Worm (Caenorhabditis elegans) whole organism, L2 larva: ENCODE results near the gene eftu-2.

ENCODE experiments used
- aly-2 ChIP-seq: fragments of 150-350 bp; optimal IDR thresholded peaks from 2 replicates; lab custom pipeline; 2014; ENCODE audit warnings: missing biosample characterization, missing genetic modification characterization
- elt-3 ChIP-seq: sonication (generic microtip); optimal IDR thresholded peaks from 2 replicates; lab custom pipeline; 2017; ENCODE audit warnings: missing biosample characterization, missing genetic modification characterization
- lin-11 ChIP-seq: fragments of 150-350 bp; sonication (generic microtip); optimal IDR thresholded peaks from 2 replicates; lab custom pipeline; 2014; ENCODE audit warnings: missing biosample characterization, missing genetic modification characterization, inconsistent platforms, mixed read lengths
- mab-5 ChIP-seq: fragments of 150-350 bp; optimal IDR thresholded peaks from 2 replicates; lab custom pipeline; 2014; ENCODE audit warnings: missing biosample characterization, missing genetic modification characterization
- nhr-10 ChIP-seq: sonication (generic microtip); optimal IDR thresholded peaks from 2 replicates; lab custom pipeline; 2017; ENCODE audit warnings: missing biosample characterization, missing genetic modification characterization
- nhr-11 ChIP-seq: fragments of 150-350 bp; optimal IDR thresholded peaks from 2 replicates; lab custom pipeline; 2014; ENCODE audit warnings: missing biosample characterization, missing genetic modification characterization
- zag-1 ChIP-seq: fragments of 150-350 bp; optimal IDR thresholded peaks from 2 replicates; lab custom pipeline; 2014; ENCODE audit warnings: missing biosample characterization, missing genetic modification characterization

The eftu-2 gene

DNA sequence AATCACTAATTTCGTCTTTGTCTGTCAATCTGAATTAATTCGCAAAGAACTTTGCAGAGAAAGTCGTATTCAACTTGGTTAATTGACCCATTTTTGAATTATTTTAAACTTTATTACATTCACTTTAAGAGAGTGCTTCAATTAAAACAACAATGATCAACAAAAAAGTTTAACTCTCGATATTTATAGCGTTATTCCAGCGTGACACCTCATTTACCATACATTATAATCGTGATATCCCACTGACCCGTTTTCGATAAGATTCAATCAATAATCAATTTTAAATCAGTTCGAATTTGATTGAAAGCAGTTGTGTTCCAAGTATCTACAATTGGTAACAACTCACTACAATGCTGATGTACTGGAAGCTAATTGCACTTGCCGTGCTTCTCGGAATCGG, 47.4 kb downstream of the eftu-2 start, which contains the start of gene clc-10:
clc-10 (plus strand) TSS at position 301 of the 400 bp plus-strand sequence.
- TF ChIP-seq mab-5 (tag; lab: Kevin White, UChicago) (no peak), lin-11 (tag; lab: Kevin White, UChicago) (no peak), elt-3 (tag; lab: Kevin White, UChicago) (no peak), nhr-10 (tag; lab: Kevin White, UChicago) (no peak), zag-1 (tag; lab: Kevin White, UChicago) (no peak), nhr-11 (tag; lab: Kevin White, UChicago) (no peak), aly-2 (tag; lab: Kevin White, UChicago) (no peak)
